Worm (Caenorhabditis elegans) whole organism, young adult: ENCODE measurements around the gene srsy-2.
A peak's percentile ranks its signal among the peaks of the same experiment; 100 is the strongest.

Experiments used
- B0019.2 ChIP-seq: fragments of 200-800 bp; sonication (Bioruptor generic); conservative IDR thresholded peaks from 2 replicates; pipeline ENCODE4 v1.3.6; 2022; ENCODE audit warnings: missing genetic modification reagents, missing genetic modification characterization, missing compliant biosample characterization
- B0261.1 ChIP-seq: sonication (generic microtip); optimal IDR thresholded peaks from 2 replicates; lab custom pipeline; 2016; ENCODE audit warnings: mild to moderate bottlenecking, missing genetic modification characterization, moderate library complexity, missing compliant biosample characterization
- B0336.3 ChIP-seq: fragments of 200-800 bp; sonication (Bioruptor generic); IDR thresholded peaks from 2 replicates; pipeline ENCODE4 v1.3.6; 2022; ENCODE audit warnings: missing genetic modification characterization, missing compliant biosample characterization
- F37B4.10 ChIP-seq: fragments of 200-800 bp; sonication (Bioruptor generic); IDR thresholded peaks from 2 replicates; pipeline ENCODE4 v1.3.6; 2022; ENCODE audit warnings: missing genetic modification characterization, missing compliant biosample characterization
- F55B11.4 ChIP-seq: sonication (generic microtip); optimal IDR thresholded peaks from 2 replicates; lab custom pipeline; 2016; ENCODE audit warnings: missing compliant biosample characterization, missing genetic modification characterization, borderline replicate concordance; ENCODE audit not compliant: insufficient read depth
- F57C9.4 ChIP-seq: sonication (generic microtip); optimal IDR thresholded peaks from 2 replicates; lab custom pipeline; 2017; ENCODE audit warnings: mild to moderate bottlenecking, missing genetic modification characterization, missing compliant biosample characterization
- K11D2.4 ChIP-seq: fragments of 200-800 bp; sonication (Bioruptor generic); IDR thresholded peaks from 2 replicates; pipeline ENCODE4 v1.3.6; 2022; ENCODE audit warnings: missing genetic modification reagents, missing genetic modification characterization, missing compliant biosample characterization
- T07F8.4 ChIP-seq: sonication (generic microtip); optimal IDR thresholded peaks from 2 replicates; lab custom pipeline; 2016; ENCODE audit warnings: mild to moderate bottlenecking, missing genetic modification characterization, moderate library complexity, missing compliant biosample characterization
- T26A5.8 ChIP-seq: sonication (generic microtip); optimal IDR thresholded peaks from 2 replicates; lab custom pipeline; 2016; ENCODE audit warnings: missing genetic modification characterization, missing compliant biosample characterization
- atf-7 ChIP-seq: sonication (generic microtip); optimal IDR thresholded peaks from 2 replicates; lab custom pipeline; 2017; ENCODE audit warnings: mild to moderate bottlenecking, missing genetic modification characterization, missing compliant biosample characterization
- attf-6 ChIP-seq: fragments of 200-800 bp; sonication (Bioruptor generic); IDR thresholded peaks from 2 replicates; pipeline ENCODE4 v1.3.6; 2022; ENCODE audit warnings: missing genetic modification reagents, missing genetic modification characterization, missing compliant biosample characterization
- bed-1 ChIP-seq: fragments of 200-800 bp; sonication (Bioruptor generic); IDR thresholded peaks from 2 replicates; pipeline ENCODE4 v1.3.6; 2022; ENCODE audit warnings: missing genetic modification reagents, missing genetic modification characterization, missing compliant biosample characterization
- bed-2 ChIP-seq: fragments of 200-800 bp; sonication (Bioruptor generic); IDR thresholded peaks from 2 replicates; pipeline ENCODE4 v1.3.6; 2022; ENCODE audit warnings: missing genetic modification reagents, missing genetic modification characterization, missing compliant biosample characterization
- ceh-100 ChIP-seq: fragments of 200-800 bp; sonication (Bioruptor generic); IDR thresholded peaks from 2 replicates; pipeline ENCODE4 v1.3.6; 2022; ENCODE audit warnings: missing genetic modification reagents, missing genetic modification characterization, missing compliant biosample characterization
- ceh-27 ChIP-seq: fragments of 200-800 bp; sonication (Bioruptor generic); optimal IDR thresholded peaks from 2 replicates; lab custom pipeline; 2018; ENCODE audit warnings: mild to moderate bottlenecking, missing genetic modification characterization, moderate library complexity, missing compliant biosample characterization
- ceh-58 ChIP-seq: fragments of 200-800 bp; sonication (Bioruptor generic); IDR thresholded peaks from 2 replicates; pipeline ENCODE4 v1.3.6; 2022; ENCODE audit warnings: missing genetic modification characterization, missing compliant biosample characterization
- ceh-79 ChIP-seq: sonication (generic microtip); optimal IDR thresholded peaks from 2 replicates; lab custom pipeline; 2017; ENCODE audit warnings: mild to moderate bottlenecking, missing genetic modification characterization, missing compliant biosample characterization
- chd-7 ChIP-seq: sonication (generic microtip); optimal IDR thresholded peaks from 2 replicates; lab custom pipeline; 2016; ENCODE audit warnings: mild to moderate bottlenecking, missing genetic modification characterization, moderate library complexity, missing compliant biosample characterization
- dpff-1 ChIP-seq: sonication (generic microtip); optimal IDR thresholded peaks from 2 replicates; lab custom pipeline; 2017; ENCODE audit warnings: mild to moderate bottlenecking, missing genetic modification characterization, missing compliant biosample characterization
- efl-1 ChIP-seq: fragments of 150-350 bp; optimal IDR thresholded peaks from 2 replicates; lab custom pipeline; 2014; ENCODE audit warnings: missing biosample characterization, missing genetic modification reagents, missing genetic modification characterization
- egl-18 ChIP-seq: fragments of 200-800 bp; sonication (Bioruptor generic); IDR thresholded peaks from 2 replicates; pipeline ENCODE4 v1.3.6; 2022; ENCODE audit warnings: missing genetic modification reagents, missing genetic modification characterization, missing compliant biosample characterization
- egl-44 ChIP-seq: fragments of 200-800 bp; sonication (Bioruptor generic); IDR thresholded peaks from 2 replicates; pipeline ENCODE4 v1.3.6; 2022; ENCODE audit warnings: missing genetic modification reagents, missing genetic modification characterization, missing compliant biosample characterization
- egrh-3 ChIP-seq: fragments of 200-800 bp; sonication (Bioruptor generic); IDR thresholded peaks from 2 replicates; pipeline ENCODE4 v1.3.6; 2022; ENCODE audit warnings: missing genetic modification reagents, missing genetic modification characterization, missing compliant biosample characterization
- fkh-3 ChIP-seq: sonication (generic microtip); optimal IDR thresholded peaks from 2 replicates; lab custom pipeline; 2016; ENCODE audit warnings: mild to moderate bottlenecking, missing genetic modification characterization, missing compliant biosample characterization
- him-1 ChIP-seq: sonication (generic microtip); optimal IDR thresholded peaks from 2 replicates; lab custom pipeline; 2016; ENCODE audit warnings: missing genotype, missing genetic modification reagents, missing genetic modification characterization, missing compliant biosample characterization
- hrde-1 ChIP-seq: sonication (generic microtip); optimal IDR thresholded peaks from 2 replicates; lab custom pipeline; 2016; ENCODE audit warnings: missing genetic modification characterization, mild to moderate bottlenecking, missing compliant biosample characterization, moderate library complexity, missing genotype, missing genetic modification reagents, borderline replicate concordance
- hsf-1 ChIP-seq: fragments of 200-800 bp; sonication (Bioruptor generic); IDR thresholded peaks from 2 replicates; pipeline ENCODE4 v1.3.6; 2022; ENCODE audit warnings: missing genetic modification reagents, missing genetic modification characterization, missing compliant biosample characterization
- lag-1 ChIP-seq: fragments of 200-800 bp; sonication (Bioruptor generic); IDR thresholded peaks from 2 replicates; pipeline ENCODE4 v1.3.6; 2022; ENCODE audit warnings: missing genetic modification reagents, missing genetic modification characterization, missing compliant biosample characterization
- lir-1 ChIP-seq: fragments of 200-800 bp; sonication (Bioruptor generic); conservative IDR thresholded peaks from 2 replicates; pipeline ENCODE4 v1.3.6; 2022; ENCODE audit warnings: missing genetic modification reagents, missing genetic modification characterization, missing compliant biosample characterization
- lsl-1 ChIP-seq: fragments of 200-800 bp; sonication (Bioruptor generic); optimal IDR thresholded peaks from 2 replicates; lab custom pipeline; 2018; ENCODE audit warnings: mild to moderate bottlenecking, missing genetic modification characterization, moderate library complexity, missing compliant biosample characterization
- lsy-27 ChIP-seq: sonication (generic microtip); optimal IDR thresholded peaks from 2 replicates; lab custom pipeline; 2017; ENCODE audit warnings: missing genetic modification characterization, mild to moderate bottlenecking, missing compliant biosample characterization, antibody characterized with exemption, missing genotype, borderline replicate concordance; ENCODE audit not compliant: insufficient read depth
- madf-6 ChIP-seq: fragments of 200-800 bp; sonication (Bioruptor generic); IDR thresholded peaks from 2 replicates; pipeline ENCODE4 v1.3.6; 2022; ENCODE audit warnings: missing genetic modification reagents, missing genetic modification characterization, missing compliant biosample characterization
- madf-8 ChIP-seq: fragments of 200-800 bp; sonication (Bioruptor generic); conservative IDR thresholded peaks from 2 replicates; pipeline ENCODE4 v1.3.6; 2022; ENCODE audit warnings: missing genetic modification reagents, missing genetic modification characterization, missing compliant biosample characterization
- mcd-1 ChIP-seq: fragments of 200-800 bp; sonication (Bioruptor generic); IDR thresholded peaks from 2 replicates; pipeline ENCODE4 v1.3.6; 2022; ENCODE audit warnings: missing genetic modification reagents, missing genetic modification characterization, missing compliant biosample characterization
- mes-4 ChIP-seq: sonication (generic microtip); optimal IDR thresholded peaks from 2 replicates; lab custom pipeline; 2016; ENCODE audit warnings: missing genotype, missing genetic modification characterization, missing compliant biosample characterization
- nfya-1 ChIP-seq: sonication (generic microtip); optimal IDR thresholded peaks from 2 replicates; lab custom pipeline; 2017; ENCODE audit warnings: antibody characterized with exemption, missing compliant biosample characterization, missing genetic modification characterization, borderline replicate concordance; ENCODE audit not compliant: insufficient read depth
- nfya-2 ChIP-seq: fragments of 200-800 bp; sonication (Bioruptor generic); IDR thresholded peaks from 2 replicates; pipeline ENCODE4 v1.3.6; 2022; ENCODE audit warnings: missing genetic modification reagents, missing genetic modification characterization, missing compliant biosample characterization
- nhr-120 ChIP-seq: fragments of 200-800 bp; sonication (Bioruptor generic); IDR thresholded peaks from 2 replicates; pipeline ENCODE4 v1.3.6; 2022; ENCODE audit warnings: missing genetic modification characterization, missing compliant biosample characterization
- pbrm-1 ChIP-seq: fragments of 200-800 bp; sonication (Bioruptor generic); IDR thresholded peaks from 2 replicates; pipeline ENCODE4 v1.3.6; 2022; ENCODE audit warnings: missing genetic modification reagents, missing genetic modification characterization, missing compliant biosample characterization
- pha-4 ChIP-seq: fragments of 150-350 bp; sonication (generic microtip); optimal IDR thresholded peaks from 2 replicates; lab custom pipeline; 2014; ENCODE audit warnings: missing biosample characterization, missing genetic modification reagents, missing genetic modification characterization
- rcor-1 ChIP-seq: fragments of 200-800 bp; sonication (Bioruptor generic); IDR thresholded peaks from 2 replicates; pipeline ENCODE4 v1.3.6; 2022; ENCODE audit warnings: missing genetic modification reagents, missing genetic modification characterization, missing compliant biosample characterization
- rec-8 ChIP-seq, 2 experiments: sonication (generic microtip); optimal IDR thresholded peaks; 2 replicates each; lab custom pipeline; 2016; ENCODE audit warnings: mild to moderate bottlenecking in 2 of 2, missing genetic modification characterization in 2 of 2, missing genetic modification reagents in 2 of 2, missing genotype in 2 of 2, missing biosample characterization in 1 of 2, missing compliant biosample characterization in 1 of 2, moderate library complexity in 1 of 2
- sea-2 ChIP-seq: fragments of 200-800 bp; sonication (Bioruptor generic); IDR thresholded peaks from 2 replicates; pipeline ENCODE4 v1.3.6; 2022; ENCODE audit warnings: missing genetic modification characterization, missing compliant biosample characterization
- somi-1 ChIP-seq: fragments of 200-800 bp; sonication (Bioruptor generic); optimal IDR thresholded peaks from 2 replicates; lab custom pipeline; 2018; ENCODE audit warnings: mild to moderate bottlenecking, missing genetic modification characterization, missing compliant biosample characterization
- sptf-2 ChIP-seq: fragments of 200-800 bp; sonication (Bioruptor generic); optimal IDR thresholded peaks from 2 replicates; lab custom pipeline; 2018; ENCODE audit warnings: mild to moderate bottlenecking, missing genetic modification characterization, missing compliant biosample characterization
- tbx-9 ChIP-seq: sonication (generic microtip); optimal IDR thresholded peaks from 2 replicates; lab custom pipeline; 2016; ENCODE audit warnings: borderline replicate concordance, missing genetic modification characterization, inconsistent platforms, missing compliant biosample characterization
- tlf-1 ChIP-seq: fragments of 200-800 bp; sonication (Bioruptor generic); optimal IDR thresholded peaks from 2 replicates; lab custom pipeline; 2018; ENCODE audit warnings: mild to moderate bottlenecking, missing genetic modification characterization, missing compliant biosample characterization
- zim-3 ChIP-seq: sonication (generic microtip); optimal IDR thresholded peaks from 2 replicates; lab custom pipeline; 2017; ENCODE audit warnings: mild to moderate bottlenecking, missing genetic modification characterization, moderate library complexity, missing compliant biosample characterization
- ztf-22 ChIP-seq: fragments of 200-800 bp; sonication (Bioruptor generic); optimal IDR thresholded peaks from 2 replicates; lab custom pipeline; 2018; ENCODE audit warnings: mild to moderate bottlenecking, missing genetic modification characterization, moderate library complexity, missing compliant biosample characterization

srsy-2 gene

DNA sequence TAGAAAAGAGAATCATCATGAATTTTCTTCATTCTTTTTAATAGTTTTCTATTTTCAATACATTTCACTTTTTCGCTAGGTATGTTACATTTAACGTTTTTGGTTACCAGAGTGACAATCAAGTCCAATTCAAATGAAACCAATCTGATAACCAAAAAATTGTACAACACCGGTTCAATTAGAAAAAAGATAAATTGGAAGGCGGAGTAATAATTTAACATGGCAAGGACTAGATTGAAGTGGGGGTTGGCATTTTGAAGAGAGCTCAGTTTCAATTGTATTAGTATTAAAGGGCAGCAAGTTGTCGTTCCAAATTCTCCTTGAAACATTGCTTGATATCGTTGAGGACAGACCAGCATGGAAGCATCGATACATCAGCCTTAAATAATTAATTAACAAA, 25.8 kb upstream of the srsy-2 start (continued):
- TF ChIP-seq chd-7 (tag; lab: Kevin White, UChicago) (peak; percentile 59), bed-2 (no peak), T26A5.8 (tag; lab: Kevin White, UChicago) (no peak), madf-8 (GFP tag; lab: Robert Waterston, UW) (no peak), bed-1 (GFP tag; lab: Robert Waterston, UW) (no peak), egl-44 (GFP tag; lab: Robert Waterston, UW) (no peak), lag-1 (no peak), sea-2 (GFP tag; lab: Robert Waterston, UW) (no peak), F55B11.4 (no peak), lsl-1 (no peak), somi-1 (GFP tag; lab: Kevin White, UChicago) (no peak), T07F8.4 (no peak), rcor-1 (GFP tag; lab: Robert Waterston, UW) (peak; percentile 33; the same call in 1 of the 2 replicates), efl-1 (no peak), hsf-1 (GFP tag; lab: Robert Waterston, UW) (0 out of 2 replicates have a peak, but pooled peaks have one; percentile 38), K11D2.4 (GFP tag; lab: Robert Waterston, UW) (no peak), B0019.2 (GFP tag; lab: Robert Waterston, UW) (no peak), madf-6 (GFP tag; lab: Robert Waterston, UW) (peak; percentile 67), him-1 (tag; lab: Kevin White, UChicago) (peak; percentile 18), lsy-27 (no peak), ztf-22 (no peak), egl-18 (GFP tag; lab: Robert Waterston, UW) (no peak), attf-6 (GFP tag; lab: Robert Waterston, UW) (peak; percentile 68; the same call in 1 of the 2 replicates), B0261.1 (no peak), ceh-79 (tag; lab: Kevin White, UChicago) (peak; percentile 44), tlf-1 (GFP tag; lab: Kevin White, UChicago) (peak; percentile 4), nhr-120 (no peak), atf-7 (tag; lab: Kevin White, UChicago) (no peak), mes-4 (tag; lab: Kevin White, UChicago) (no peak), ceh-58 (GFP tag; lab: Robert Waterston, UW) (no peak), zim-3 (tag; lab: Kevin White, UChicago) (no peak), F57C9.4 (no peak), pbrm-1 (GFP tag; lab: Robert Waterston, UW) (0 out of 2 replicates have a peak, but pooled peaks have one; percentile 29), hrde-1 (tag; lab: Kevin White, UChicago) (peak; percentile 87), egrh-3 (GFP tag; lab: Robert Waterston, UW) (no peak), ceh-27 (GFP tag; lab: Kevin White, UChicago) (no peak), ceh-100 (GFP tag; lab: Robert Waterston, UW) (no peak), fkh-3 (tag; lab: Kevin White, UChicago) (no peak), dpff-1 (tag; lab: Kevin White, UChicago) (no peak), B0336.3 (peak; percentile 55; the same call in 1 of the 2 replicates), mcd-1 (no peak), rec-8 (tag; optimal IDR thresholded peaks at IDR 0.05; lab: Kevin White, UChicago) (no peak), lir-1 (GFP tag; lab: Robert Waterston, UW) (no peak), nfya-2 (GFP tag; lab: Robert Waterston, UW) (no peak), nfya-1 (no peak), F37B4.10 (no peak), sptf-2 (no peak), pha-4 (tag; lab: Kevin White, UChicago) (no peak), tbx-9 (no peak)
